Worm (Caenorhabditis elegans) whole organism, L4/young adult: Measurements from ENCODE around the gene pha-2.

ENCODE experiments used
- W03F9.2 ChIP-seq: fragments of 150-350 bp; optimal IDR thresholded peaks from 2 replicates; lab custom pipeline; 2014; ENCODE audit warnings: missing biosample characterization, missing genetic modification characterization
- him-1 ChIP-seq: sonication (generic microtip); optimal IDR thresholded peaks from 2 replicates; lab custom pipeline; 2016; ENCODE audit warnings: missing genotype, missing genetic modification reagents, missing genetic modification characterization, missing compliant biosample characterization

ce11 chrX:682691-683090 lies 45.9 kb upstream of the pha-2 start, which contains the start of gene Y9C12A.1:
- no peak for TF ChIP-seq W03F9.2 (tag; lab: Kevin White, UChicago)
- no peak for TF ChIP-seq him-1 (tag; lab: Kevin White, UChicago)
